Fruit fly (Drosophila melanogaster) whole organism, embryonic: Measurements from ENCODE around the gene CG7289.

Source experiments
- Antp ChIP-seq: fragments of 200-800 bp; sonication (Bioruptor generic); optimal IDR thresholded peaks from 3 replicates; lab custom pipeline; 2016; ENCODE audit warnings: missing biosample characterization, missing genetic modification characterization
- en ChIP-seq: fragments of 200-800 bp; sonication (Bioruptor generic); optimal IDR thresholded peaks from 2 replicates; lab custom pipeline; 2016; ENCODE audit warnings: missing biosample characterization, missing genetic modification characterization
- ind ChIP-seq: fragments of 200-800 bp; sonication (Bioruptor generic); optimal IDR thresholded peaks from 3 replicates; lab custom pipeline; 2016; ENCODE audit warnings: missing biosample characterization, missing genetic modification characterization
- twi ChIP-seq: fragments of 200-800 bp; optimal IDR thresholded peaks from 2 replicates; lab custom pipeline; 2019; ENCODE audit warnings: missing biosample characterization, mild to moderate bottlenecking, missing genetic modification characterization, moderate library complexity
- zfh2 ChIP-seq: fragments of 200-800 bp; sonication (Bioruptor generic); optimal IDR thresholded peaks from 2 replicates; lab custom pipeline; 2016; ENCODE audit warnings: missing biosample characterization, missing genetic modification characterization

CG7289 gene

DNA sequence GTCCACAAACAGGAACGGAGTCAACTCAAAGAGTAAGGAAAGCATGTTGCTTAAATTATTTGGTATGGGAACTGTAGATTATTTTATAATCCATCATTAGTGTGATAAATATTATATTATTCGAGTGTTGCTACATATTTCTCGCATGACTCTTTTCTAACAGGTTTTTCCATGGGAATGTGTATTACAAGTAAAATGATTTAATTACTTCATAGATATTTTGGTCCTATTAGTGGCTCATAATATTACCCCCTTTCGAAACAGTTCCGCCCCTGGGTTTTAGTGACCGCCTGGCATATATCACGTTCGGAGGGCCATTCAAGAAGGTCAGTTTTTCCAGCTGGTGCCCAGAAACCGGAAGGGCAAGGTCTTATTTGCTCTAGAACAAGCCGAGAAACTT, 50.1 kb downstream of the CG7289 start (continued):
- TF ChIP-seq Antp (GFP tag; lab: Kevin White, UChicago), result no peak
- no peak for TF ChIP-seq en (GFP tag; lab: Kevin White, UChicago)
- no peak for TF ChIP-seq zfh2 (GFP tag; lab: Kevin White, UChicago)
- peak; percentile 3 for TF ChIP-seq twi (tag; lab: Kevin White, UChicago)
- peak; percentile 9 for TF ChIP-seq ind (GFP tag; lab: Kevin White, UChicago)
